Worm (Caenorhabditis elegans) whole organism, early embryonic: ENCODE data around the gene nlg-1.

Source experiments
- F13C5.2 ChIP-seq: sonication (generic microtip); optimal IDR thresholded peaks from 2 replicates; lab custom pipeline; 2017; ENCODE audit warnings: mild to moderate bottlenecking, missing genetic modification characterization, inconsistent platforms, missing compliant biosample characterization
- aly-1 ChIP-seq: sonication (generic microtip); optimal IDR thresholded peaks from 2 replicates; lab custom pipeline; 2016; ENCODE audit warnings: missing genetic modification characterization, missing compliant biosample characterization
- ama-1 ChIP-seq: fragments of 150-350 bp; optimal IDR thresholded peaks from 2 replicates; lab custom pipeline; 2014
- ceh-36 ChIP-seq: sonication (generic microtip); optimal IDR thresholded peaks from 2 replicates; lab custom pipeline; 2016; ENCODE audit warnings: missing genetic modification characterization, inconsistent platforms, missing compliant biosample characterization
- ets-7 ChIP-seq: sonication (generic microtip); optimal IDR thresholded peaks from 2 replicates; lab custom pipeline; 2016; ENCODE audit warnings: missing genotype, missing genetic modification characterization, missing compliant biosample characterization
- flt-1 ChIP-seq: fragments of 200-800 bp; sonication (Bioruptor generic); IDR thresholded peaks from 2 replicates; pipeline ENCODE4 v1.3.6; 2022; ENCODE audit warnings: missing genetic modification characterization, missing compliant biosample characterization
- hmg-4 ChIP-seq: fragments of 200-800 bp; sonication (Bioruptor generic); optimal IDR thresholded peaks from 2 replicates; lab custom pipeline; 2018; ENCODE audit warnings: mild to moderate bottlenecking, missing genetic modification characterization, missing compliant biosample characterization
- hnd-1 ChIP-seq: sonication (generic microtip); optimal IDR thresholded peaks from 2 replicates; lab custom pipeline; 2016; ENCODE audit warnings: missing genetic modification characterization, missing compliant biosample characterization
- tbx-11 ChIP-seq: fragments of 200-800 bp; sonication (Bioruptor generic); IDR thresholded peaks from 2 replicates; pipeline ENCODE4 v1.3.6; 2022; ENCODE audit warnings: missing genetic modification characterization, missing compliant biosample characterization
- tbx-37 ChIP-seq: fragments of 200-800 bp; sonication (Bioruptor generic); conservative IDR thresholded peaks from 2 replicates; pipeline ENCODE4 v1.3.6; 2022; ENCODE audit warnings: missing genetic modification reagents, missing genetic modification characterization, missing compliant biosample characterization
- tra-4 ChIP-seq: sonication (generic microtip); optimal IDR thresholded peaks from 2 replicates; lab custom pipeline; 2017; ENCODE audit warnings: missing genetic modification characterization, missing compliant biosample characterization

DNA sequence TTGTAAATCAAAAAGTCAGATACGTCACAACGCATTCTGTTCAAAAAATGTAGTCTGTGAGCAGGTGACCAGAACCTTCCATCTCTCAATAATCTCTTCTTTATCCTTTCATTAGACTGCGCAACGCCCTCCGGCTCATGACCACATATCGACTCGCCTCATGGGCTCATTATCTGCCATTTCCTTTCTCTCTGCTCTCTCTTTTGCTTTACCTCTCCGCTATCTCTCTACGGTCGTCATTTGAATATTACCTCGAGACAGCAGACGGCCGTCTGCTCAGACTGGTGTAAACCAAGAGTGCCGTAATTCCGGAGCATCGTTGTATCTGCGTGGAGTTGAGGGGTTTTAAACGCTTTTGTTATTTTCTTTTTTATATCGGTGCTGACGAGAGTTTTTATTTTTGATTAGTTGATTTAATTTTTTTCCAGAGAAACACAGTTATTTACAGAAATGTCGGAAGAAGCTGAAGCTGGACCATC, 32.9 kb downstream of the nlg-1 start, which contains the start of gene bra-1:
- TF ChIP-seq ama-1 (lab: Kevin White, UChicago) (no peak), ceh-36 (tag; lab: Kevin White, UChicago) (peak; percentile 43), tbx-37 (0 out of 2 replicates have a peak, but pooled peaks have one; percentile 28), F13C5.2 (tag; lab: Kevin White, UChicago) (peak; percentile 77), aly-1 (no peak), hmg-4 (GFP tag; lab: Kevin White, UChicago) (peak; percentile 36), hnd-1 (no peak), ets-7 (no peak), tra-4 (tag; lab: Kevin White, UChicago) (no peak), tbx-11 (GFP tag; lab: Robert Waterston, UW) (no peak), flt-1 (GFP tag; lab: Robert Waterston, UW) (no peak)
